Fruit fly (Drosophila melanogaster) whole organism, prepupa: ENCODE data around the gene NimC2.

Source experiments
- Blimp-1 ChIP-seq: fragments of 200-800 bp; sonication (Bioruptor generic); optimal IDR thresholded peaks from 3 replicates; lab custom pipeline; 2017; ENCODE audit warnings: missing biosample characterization, missing genetic modification characterization, mild to moderate bottlenecking, moderate library complexity, missing genetic modification reagents
- CG16779 ChIP-seq: fragments of 200-800 bp; sonication (Bioruptor generic); optimal IDR thresholded peaks from 3 replicates; lab custom pipeline; 2017; ENCODE audit warnings: missing biosample characterization, mild to moderate bottlenecking, missing genetic modification characterization
- CG4318 ChIP-seq: fragments of 200-800 bp; sonication (Bioruptor generic); optimal IDR thresholded peaks from 3 replicates; lab custom pipeline; 2017; ENCODE audit warnings: missing biosample characterization, mild to moderate bottlenecking, missing genetic modification characterization
- CG6808 ChIP-seq: fragments of 200-800 bp; sonication (Bioruptor generic); optimal IDR thresholded peaks from 3 replicates; lab custom pipeline; 2017; ENCODE audit warnings: missing biosample characterization, missing genetic modification characterization, mild to moderate bottlenecking, moderate library complexity, missing genetic modification reagents
- Eip75B ChIP-seq: fragments of 200-800 bp; sonication (Bioruptor generic); optimal IDR thresholded peaks from 3 replicates; lab custom pipeline; 2016; ENCODE audit warnings: missing biosample characterization, missing genetic modification characterization
- Eip93F ChIP-seq: fragments of 200-800 bp; sonication (Bioruptor generic); optimal IDR thresholded peaks from 2 replicates; lab custom pipeline; 2016; ENCODE audit warnings: missing biosample characterization, mild to moderate bottlenecking, missing genetic modification characterization
- Met ChIP-seq: fragments of 200-800 bp; sonication (Bioruptor generic); optimal IDR thresholded peaks from 3 replicates; lab custom pipeline; 2016; ENCODE audit warnings: missing biosample characterization, missing genetic modification characterization

- TF ChIP-seq Eip75B (GFP tag; lab: Kevin White, UChicago): no peak
- no peak for TF ChIP-seq CG16779 (tag; lab: Kevin White, UChicago)
- no peak for TF ChIP-seq Blimp-1
- TF ChIP-seq CG6808 (GFP tag; lab: Kevin White, UChicago): no peak
- no peak for TF ChIP-seq Eip93F (GFP tag; lab: Kevin White, UChicago)
- TF ChIP-seq CG4318 (GFP tag; lab: Kevin White, UChicago): no peak
- peak; percentile 5 for TF ChIP-seq Met (GFP tag; lab: Kevin White, UChicago)
Observed at dm6 chr2L:14020108-14020507, 40.2 kb downstream of the NimC2 start, which contains the start of gene NimC3.
